Worm (Caenorhabditis elegans) whole organism, mixed stage, embryonic: ENCODE measurements around the gene chil-21.
"Not testable (repeated sequence)": the region's sequence is repeated elsewhere in the genome, so short reads cannot be mapped to it uniquely, and the experiment has no call there.

ENCODE experiments used
- M03D4.4 ChIP-seq: sonication (generic microtip); optimal IDR thresholded peaks from 2 replicates; lab custom pipeline; 2017; ENCODE audit warnings: mild to moderate bottlenecking, missing genetic modification characterization, missing compliant biosample characterization
- bed-3 ChIP-seq: fragments of 200-800 bp; sonication (Bioruptor generic); optimal IDR thresholded peaks from 3 replicates; lab custom pipeline; 2018; ENCODE audit warnings: mild to moderate bottlenecking, missing genetic modification characterization, moderate library complexity, missing compliant biosample characterization
- blmp-1 ChIP-seq: fragments of 150-350 bp; optimal IDR thresholded peaks from 2 replicates; lab custom pipeline; 2014; ENCODE audit warnings: missing biosample characterization, missing genetic modification characterization
- ceh-39 ChIP-seq: fragments of 150-350 bp; optimal IDR thresholded peaks from 2 replicates; lab custom pipeline; 2014; ENCODE audit warnings: missing biosample characterization, missing genetic modification characterization
- ceh-43 ChIP-seq: fragments of 200-800 bp; sonication (Bioruptor generic); optimal IDR thresholded peaks from 2 replicates; lab custom pipeline; 2018; ENCODE audit warnings: mild to moderate bottlenecking, missing genetic modification characterization, moderate library complexity, missing compliant biosample characterization
- cnd-1 ChIP-seq: fragments of 200-800 bp; sonication (Bioruptor generic); optimal IDR thresholded peaks from 2 replicates; lab custom pipeline; 2018; ENCODE audit warnings: mild to moderate bottlenecking, missing genetic modification characterization, missing compliant biosample characterization
- drap-1 ChIP-seq: fragments of 200-800 bp; sonication (Bioruptor generic); optimal IDR thresholded peaks from 3 replicates; lab custom pipeline; 2018; ENCODE audit warnings: mild to moderate bottlenecking, missing genetic modification characterization, missing compliant biosample characterization
- elt-3 ChIP-seq: fragments of 150-350 bp; optimal IDR thresholded peaks from 2 replicates; lab custom pipeline; 2014; ENCODE audit warnings: missing biosample characterization, missing genetic modification characterization
- flh-1 ChIP-seq: fragments of 200-800 bp; sonication (Bioruptor generic); optimal IDR thresholded peaks from 2 replicates; lab custom pipeline; 2018; ENCODE audit warnings: mild to moderate bottlenecking, missing genetic modification characterization, moderate library complexity, missing compliant biosample characterization
- ham-2 ChIP-seq: fragments of 200-800 bp; sonication (Bioruptor generic); optimal IDR thresholded peaks from 2 replicates; lab custom pipeline; 2018; ENCODE audit warnings: mild to moderate bottlenecking, missing genetic modification characterization, missing compliant biosample characterization
- hlh-1 ChIP-seq: fragments of 150-350 bp; optimal IDR thresholded peaks from 2 replicates; lab custom pipeline; 2014; ENCODE audit warnings: missing biosample characterization, missing genetic modification reagents, missing genetic modification characterization
- lin-13 ChIP-seq: fragments of 150-350 bp; optimal IDR thresholded peaks from 2 replicates; lab custom pipeline; 2014; ENCODE audit warnings: missing biosample characterization, missing genetic modification characterization
- mab-5 ChIP-seq: fragments of 150-350 bp; optimal IDR thresholded peaks from 2 replicates; lab custom pipeline; 2014; ENCODE audit warnings: missing biosample characterization, missing genetic modification characterization
- mep-1 ChIP-seq: fragments of 150-350 bp; optimal IDR thresholded peaks from 2 replicates; lab custom pipeline; 2017; ENCODE audit warnings: missing biosample characterization, missing genetic modification reagents, missing genetic modification characterization, inconsistent platforms
- mls-2 ChIP-seq: sonication (generic microtip); optimal IDR thresholded peaks from 2 replicates; lab custom pipeline; 2016; ENCODE audit warnings: mild to moderate bottlenecking, missing genetic modification characterization, moderate library complexity, missing compliant biosample characterization
- nhr-12 ChIP-seq: fragments of 150-350 bp; optimal IDR thresholded peaks from 2 replicates; lab custom pipeline; 2014; ENCODE audit warnings: missing biosample characterization, missing genetic modification characterization
- nhr-2 ChIP-seq: fragments of 150-350 bp; optimal IDR thresholded peaks from 2 replicates; lab custom pipeline; 2014; ENCODE audit warnings: missing biosample characterization, missing genetic modification characterization
- nhr-237 ChIP-seq: fragments of 150-350 bp; optimal IDR thresholded peaks from 2 replicates; lab custom pipeline; 2014; ENCODE audit warnings: missing biosample characterization, missing genetic modification characterization
- nhr-28 ChIP-seq: fragments of 150-350 bp; optimal IDR thresholded peaks from 2 replicates; lab custom pipeline; 2014; ENCODE audit warnings: missing biosample characterization, missing genetic modification characterization
- nhr-76 ChIP-seq: sonication (generic microtip); optimal IDR thresholded peaks from 2 replicates; lab custom pipeline; 2017; ENCODE audit warnings: missing biosample characterization, missing genetic modification characterization
- sem-2 ChIP-seq: fragments of 200-800 bp; sonication (Bioruptor generic); optimal IDR thresholded peaks from 2 replicates; lab custom pipeline; 2018; ENCODE audit warnings: mild to moderate bottlenecking, missing genetic modification characterization, missing compliant biosample characterization
- snpc-4 ChIP-seq: fragments of 150-350 bp; optimal IDR thresholded peaks from 2 replicates; lab custom pipeline; 2014; ENCODE audit warnings: missing biosample characterization, missing genetic modification characterization
- sptf-1 ChIP-seq: sonication (generic microtip); optimal IDR thresholded peaks from 2 replicates; lab custom pipeline; 2017; ENCODE audit warnings: mild to moderate bottlenecking, missing genetic modification characterization, moderate library complexity, missing compliant biosample characterization
- tbx-8 ChIP-seq: fragments of 200-800 bp; sonication (Bioruptor generic); optimal IDR thresholded peaks from 2 replicates; lab custom pipeline; 2018; ENCODE audit warnings: mild to moderate bottlenecking, missing genetic modification characterization, moderate library complexity, missing compliant biosample characterization
- unc-120 ChIP-seq: sonication (generic microtip); optimal IDR thresholded peaks from 2 replicates; lab custom pipeline; 2017; ENCODE audit warnings: missing genetic modification characterization, missing compliant biosample characterization; ENCODE audit not compliant: poor library complexity, severe bottlenecking
- unc-39 ChIP-seq: fragments of 150-350 bp; optimal IDR thresholded peaks from 2 replicates; lab custom pipeline; 2014; ENCODE audit warnings: missing biosample characterization, missing genetic modification characterization
- unc-62 ChIP-seq: fragments of 150-350 bp; optimal IDR thresholded peaks from 2 replicates; lab custom pipeline; 2014; ENCODE audit warnings: missing biosample characterization, missing genetic modification reagents, missing genetic modification characterization
- zip-8 ChIP-seq: fragments of 150-350 bp; optimal IDR thresholded peaks from 2 replicates; lab custom pipeline; 2014; ENCODE audit warnings: missing biosample characterization, missing genetic modification characterization

The chil-21 gene

DNA sequence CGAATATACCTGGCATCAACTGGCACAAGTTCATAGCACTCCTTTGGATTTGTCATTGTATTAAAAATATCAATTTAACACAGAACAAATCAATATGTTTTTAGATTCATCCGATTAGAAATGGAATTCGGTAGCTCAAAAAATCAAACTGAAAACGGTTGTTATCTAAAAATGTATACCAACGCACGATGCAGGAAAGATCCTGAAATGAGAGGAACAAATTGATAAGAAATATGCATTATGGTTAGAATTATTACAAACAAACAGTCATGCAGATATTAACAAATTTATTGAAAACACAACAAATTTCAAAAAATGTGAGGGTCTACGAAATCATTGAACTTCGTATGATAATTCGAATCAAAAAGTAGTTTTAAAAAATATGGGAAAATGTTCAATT lies 8.2 kb upstream of the chil-21 start, which contains the start of gene T19H5.6:
Gene T19H5.6, minus strand, starts transcription at position 195 of the 400 bp plus-strand sequence.
- no peak for TF ChIP-seq unc-39 (tag; lab: Kevin White, UChicago)
- no peak for TF ChIP-seq sem-2 (GFP tag; lab: Kevin White, UChicago)
- TF ChIP-seq mls-2 = no peak
- TF ChIP-seq nhr-28 = no peak

DNA sequence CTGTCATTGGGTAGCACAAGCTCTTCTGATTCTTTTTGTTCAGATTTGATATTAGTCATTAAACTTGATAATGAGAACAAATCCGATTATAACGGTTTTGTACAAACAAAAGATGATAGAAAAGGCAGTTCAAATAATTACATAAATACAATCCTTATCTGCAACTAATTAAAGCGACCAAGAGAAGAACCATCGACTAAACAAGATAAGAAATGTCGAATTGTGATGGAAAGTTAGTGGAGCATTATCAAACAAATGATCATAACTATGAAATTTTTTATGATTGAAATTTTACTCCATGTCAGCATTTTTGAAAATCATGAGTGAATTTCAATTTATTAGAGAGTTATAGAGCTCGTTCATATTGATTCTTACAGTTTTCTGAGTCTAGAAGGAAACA lies 6.6 kb upstream of the chil-21 start, which contains the start of gene chil-23:
Gene chil-23, minus strand, starts transcription at position 198 of the 400 bp plus-strand sequence.
- TF ChIP-seq unc-62 (GFP tag; lab: Kevin White, UChicago) (no peak), ham-2 (GFP tag; lab: Kevin White, UChicago) (no peak), sptf-1 (tag; lab: Kevin White, UChicago) (no peak), unc-120 (no peak), cnd-1 (tag; lab: Kevin White, UChicago) (no peak)
- TF ChIP-seq, all 35 proteins: peak for 0

DNA sequence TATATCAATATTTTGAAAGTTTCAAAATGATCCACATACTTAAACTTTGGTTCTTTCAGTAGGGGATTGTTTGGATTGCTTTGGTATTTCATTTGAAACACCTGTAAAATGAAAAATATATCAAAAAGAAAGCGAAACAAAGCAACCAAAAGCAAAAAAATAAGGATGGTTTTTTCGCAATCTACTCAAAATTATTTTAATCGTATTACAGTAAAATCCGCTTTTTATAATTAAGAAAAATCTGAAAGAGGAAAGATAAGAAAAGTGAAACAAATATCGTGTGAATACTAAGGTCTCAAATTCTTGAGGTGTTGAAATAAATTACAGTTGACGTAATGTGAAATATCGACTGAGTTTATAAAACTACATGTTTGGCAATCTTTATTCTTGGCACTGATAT lies 4.3 kb upstream of the chil-21 start, which contains the start of gene chil-22:
Gene chil-22, minus strand, starts transcription at position 101 of the 400 bp plus-strand sequence.
- no peak for TF ChIP-seq mab-5 (tag; lab: Kevin White, UChicago)

DNA sequence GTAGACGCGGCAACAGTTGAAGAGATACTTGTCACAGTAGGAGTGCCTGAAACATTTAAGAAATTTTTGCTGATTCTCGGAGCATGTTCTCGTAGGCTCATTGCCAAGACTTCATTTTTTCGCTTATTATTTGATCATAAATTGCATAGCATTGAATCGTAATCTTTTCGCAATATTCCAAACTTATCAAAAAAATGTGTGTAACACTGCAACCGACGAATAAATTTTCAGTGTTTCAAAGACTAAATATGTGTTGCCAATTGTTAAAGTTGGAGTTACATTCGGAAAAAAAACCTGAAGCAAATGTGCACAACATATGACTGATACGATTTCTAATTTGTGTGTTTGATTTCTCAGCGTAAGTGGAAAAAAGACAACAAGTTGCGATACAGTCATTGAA lies 2.3 kb downstream of the chil-21 start, which contains the start of gene R09D1.14:
Gene R09D1.14, minus strand, starts transcription at position 101 of the 400 bp plus-strand sequence.
- not testable (repeated sequence) for TF ChIP-seq mep-1 (tag; lab: Kevin White, UChicago); bed-3 (GFP tag; lab: Kevin White, UChicago); unc-39 (tag; lab: Kevin White, UChicago)

DNA sequence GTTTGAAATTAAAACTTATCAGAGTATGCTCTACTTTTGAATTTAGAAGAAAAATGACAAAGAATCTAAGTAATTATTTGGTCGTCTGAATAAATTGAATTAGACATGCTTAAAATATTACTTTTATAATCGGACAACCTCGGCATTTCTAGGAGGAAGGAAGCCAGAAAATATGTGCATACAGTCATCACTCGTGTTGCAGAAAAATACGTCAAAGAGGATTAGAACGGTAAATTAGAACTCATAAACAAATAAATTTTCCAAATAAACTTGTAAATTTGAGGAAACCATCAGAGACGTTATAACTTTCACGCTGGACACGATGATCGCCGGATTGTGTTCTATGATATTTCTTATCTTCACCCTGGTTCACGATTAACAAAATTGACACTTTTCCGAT lies 7.5 kb downstream of the chil-21 start, which contains the start of gene chil-19:
Gene chil-19, minus strand, starts transcription at position 101 of the 400 bp plus-strand sequence.
- TF ChIP-seq nhr-76 = no peak
- TF ChIP-seq nhr-12 (tag; lab: Kevin White, UChicago) = no peak
- TF ChIP-seq lin-13 (tag; lab: Kevin White, UChicago) = no peak

DNA sequence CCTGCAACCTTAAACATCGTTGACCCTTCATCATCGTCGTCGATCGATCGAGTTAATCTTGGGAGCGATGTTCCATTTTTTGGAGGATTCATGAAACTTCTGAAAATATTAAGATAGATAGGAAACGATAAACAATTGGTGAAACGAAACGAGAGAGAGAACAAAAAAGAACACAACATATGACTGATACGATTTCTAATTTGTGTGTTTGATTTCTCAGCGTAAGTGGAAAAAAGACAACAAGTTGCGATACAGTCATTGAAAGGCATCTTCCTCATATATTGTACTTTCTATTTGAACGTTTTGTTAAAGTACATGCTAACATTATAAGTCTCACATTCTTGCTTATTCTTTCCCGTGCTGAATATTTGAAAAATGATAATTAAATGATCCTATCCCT lies 9.6 kb downstream of the chil-21 start, which contains the start of gene R09D1.12:
Gene R09D1.12, minus strand, starts transcription at position 101 of the 400 bp plus-strand sequence.
- TF ChIP-seq snpc-4 (tag; lab: Kevin White, UChicago); hlh-1; nhr-2 (tag; lab: Kevin White, UChicago): not testable (repeated sequence)

DNA sequence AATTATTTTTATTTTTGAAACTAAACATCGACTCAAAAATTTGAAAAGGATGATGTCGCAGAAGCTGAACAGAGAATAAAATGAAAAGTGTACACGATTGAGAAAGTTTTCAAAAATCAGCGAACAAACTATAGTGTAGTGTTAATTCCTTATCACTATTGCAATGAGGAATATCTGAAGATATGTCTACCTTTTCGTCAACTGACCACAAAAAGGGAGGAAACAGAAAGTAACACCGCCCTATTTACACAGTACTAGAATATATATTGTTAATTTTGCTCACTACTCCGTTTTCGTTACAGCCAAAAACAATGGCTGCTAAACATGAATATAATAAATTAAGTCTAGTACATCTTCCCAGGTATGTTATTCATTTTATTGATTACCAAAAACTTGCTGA lies 13.8 kb downstream of the chil-21 start, which contains the start of gene chil-18:
Gene chil-18, plus strand, starts transcription at position 301 of the 400 bp plus-strand sequence.
- no peak for TF ChIP-seq ceh-39 (tag; lab: Kevin White, UChicago)
- TF ChIP-seq zip-8 (tag; lab: Kevin White, UChicago) = no peak
- no peak for TF ChIP-seq blmp-1 (tag; lab: Kevin White, UChicago)

DNA sequence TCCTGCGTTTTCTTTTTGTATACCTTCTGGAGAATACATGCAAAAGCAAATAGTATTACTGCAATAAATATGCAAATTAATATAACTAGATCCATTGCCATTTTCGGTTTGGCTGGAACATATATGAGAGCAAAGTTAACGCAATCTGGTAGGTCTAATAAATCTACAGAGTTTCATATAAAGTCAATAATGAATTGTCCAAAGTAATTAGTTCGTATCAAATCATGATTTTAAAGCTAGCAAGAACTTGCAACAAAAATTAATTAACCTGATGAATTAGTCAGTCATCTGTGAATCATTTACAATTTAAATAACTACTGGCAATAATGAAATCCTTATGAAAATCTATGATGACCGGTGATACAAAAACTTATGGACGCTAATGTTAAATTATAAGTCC lies 16.4 kb downstream of the chil-21 start, which contains the start of gene R09D1.13:
Gene R09D1.13, minus strand, starts transcription at position 101 of the 400 bp plus-strand sequence.
- TF ChIP-seq nhr-76 (no peak), sem-2 (GFP tag; lab: Kevin White, UChicago) (no peak), nhr-237 (tag; lab: Kevin White, UChicago) (no peak), unc-120 (no peak), ceh-43 (GFP tag; lab: Kevin White, UChicago) (no peak), lin-13 (tag; lab: Kevin White, UChicago) (no peak), elt-3 (no peak), unc-62 (GFP tag; lab: Kevin White, UChicago) (no peak), ceh-39 (tag; lab: Kevin White, UChicago) (no peak), tbx-8 (GFP tag; lab: Kevin White, UChicago) (no peak), flh-1 (GFP tag; lab: Kevin White, UChicago) (no peak), drap-1 (GFP tag; lab: Kevin White, UChicago) (no peak), unc-39 (tag; lab: Kevin White, UChicago) (no peak), hlh-1 (no peak), mab-5 (tag; lab: Kevin White, UChicago) (no peak), nhr-28 (no peak), M03D4.4 (tag; lab: Kevin White, UChicago) (no peak), sptf-1 (tag; lab: Kevin White, UChicago) (no peak), mls-2 (no peak)
